Fruit fly (Drosophila melanogaster) Kc167 (cell line): ENCODE measurements around the gene mdlc.

Source experiments
- h ChIP-seq: fragments of >200 bp; optimal IDR thresholded peaks from 3 replicates; lab custom pipeline; 2018; ENCODE audit warnings: missing external identifiers
- insv ChIP-seq: fragments of >200 bp; optimal IDR thresholded peaks from 3 replicates; lab custom pipeline; 2018; ENCODE audit warnings: missing external identifiers
- psq ChIP-seq: fragments of >200 bp; optimal IDR thresholded peaks from 2 replicates; lab custom pipeline; 2017; ENCODE audit warnings: missing external identifiers
- ttk ChIP-seq: sonication (Bioruptor generic); optimal IDR thresholded peaks from 2 replicates; lab custom pipeline; 2017; ENCODE audit warnings: missing external identifiers

DNA sequence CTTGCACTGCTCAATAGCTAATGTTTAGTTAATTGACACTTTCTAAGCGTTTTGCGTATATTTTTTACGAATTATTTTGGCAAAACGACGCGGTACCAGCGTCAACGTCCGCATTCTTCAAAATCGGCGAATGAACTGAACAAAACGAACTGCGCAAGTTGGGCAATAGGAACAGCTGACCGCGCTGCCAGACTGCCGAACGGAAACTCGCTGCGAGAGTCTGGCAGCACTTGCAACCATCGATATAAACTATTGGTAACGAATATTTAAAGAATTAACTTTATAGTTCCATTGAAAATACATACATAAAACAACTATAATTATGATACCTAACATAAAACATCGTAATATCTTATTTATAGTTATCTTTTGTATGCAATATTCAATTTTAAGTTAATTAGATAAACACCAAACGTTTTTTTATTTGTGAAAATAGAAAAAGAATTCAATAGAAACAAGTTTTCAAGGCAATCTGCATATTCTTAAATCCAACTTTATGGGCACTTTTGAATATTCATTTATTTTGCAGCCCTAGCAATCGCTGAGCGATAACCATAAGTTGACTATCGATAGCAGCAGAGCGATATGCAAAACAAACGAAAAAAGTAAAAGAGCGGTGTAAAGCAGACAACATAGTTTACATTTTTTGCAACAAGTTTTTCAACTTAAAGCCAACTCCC lies 49.0 kb upstream of the mdlc start, which contains the start of the genes Hs6st and MED25:
- TF ChIP-seq h (lab: Kevin White, UChicago) (no peak), insv (lab: Kevin White, UChicago) (no peak), ttk (lab: Kevin White, UChicago) (no peak), psq (lab: Kevin White, UChicago) (peak; percentile 91)
